Fruit fly (Drosophila melanogaster): ENCODE data around the gene CG10853.
A peak's percentile ranks its signal among the peaks of the same experiment; 100 is the strongest.

CG10853 gene

dm6 chr3L:3935567-3936207 is 12.0 kb upstream of the CG10853 start, which contains the start of gene Eip63F-1 (continued):
- TF ChIP-seq Bdp1 (GFP tag; optimal IDR thresholded peaks at IDR 0.05), result no peak
- TF ChIP-seq org-1 (GFP tag; optimal IDR thresholded peaks at IDR 0.05), result peak; percentile 55
- no peak for TF ChIP-seq pan (optimal IDR thresholded peaks at IDR 0.05)
- TF ChIP-seq pan (GFP tag; optimal IDR thresholded peaks at IDR 0.05 in 1 of 2, IDR thresholded peaks at IDR 0.05 in 1 of 2), result peak in 1 of 2 experiments; percentile 60
- no peak; the same call in 1 of the 2 replicates for TF ChIP-seq E2f2 (GFP tag; IDR thresholded peaks at IDR 0.05)
- no peak for TF ChIP-seq Antp (GFP tag; optimal IDR thresholded peaks at IDR 0.05)
- TF ChIP-seq CG3065 (GFP tag; optimal IDR thresholded peaks at IDR 0.05), result no peak
- TF ChIP-seq CG32772 (GFP tag; IDR thresholded peaks at IDR 0.05), result no peak
- TF ChIP-seq CG13424 (tag; optimal IDR thresholded peaks at IDR 0.05), result peak; percentile 74
- TF ChIP-seq CoRest (tag; optimal IDR thresholded peaks at IDR 0.05), result peak; percentile 83
- TF ChIP-seq Ravus (GFP tag; IDR thresholded peaks at IDR 0.05), result peak; percentile 12; the same call in 1 of the 2 replicates
- no peak for TF ChIP-seq dm (GFP tag; optimal IDR thresholded peaks at IDR 0.05)
- peak; percentile 35; the same call in 1 of the 2 replicates for TF ChIP-seq Ada2b (GFP tag; IDR thresholded peaks at IDR 0.05)
- no peak for TF ChIP-seq amos (GFP tag; IDR thresholded peaks at IDR 0.05; ENCODE audit: partially characterized antibody)
- TF ChIP-seq sima (GFP tag; optimal IDR thresholded peaks at IDR 0.05), result no peak
- TF ChIP-seq CG42726 (GFP tag; IDR thresholded peaks at IDR 0.05; ENCODE audit: partially characterized antibody), result no peak
- no peak for TF ChIP-seq H15 (GFP tag; IDR thresholded peaks at IDR 0.05)
- peak; percentile 13 for TF ChIP-seq psq (GFP tag; optimal IDR thresholded peaks at IDR 0.05)
- TF ChIP-seq toy (GFP tag; IDR thresholded peaks at IDR 0.05), result no peak
- peak; percentile 28 for TF ChIP-seq trem (tag; optimal IDR thresholded peaks at IDR 0.05)
- no peak for TF ChIP-seq CG4360 (GFP tag; IDR thresholded peaks at IDR 0.05)
- no peak for TF ChIP-seq CG13287 (GFP tag; IDR thresholded peaks at IDR 0.05; ENCODE audit: partially characterized antibody)
- no peak for TF ChIP-seq CG3726 (GFP tag; IDR thresholded peaks at IDR 0.05)
- TF ChIP-seq p53 (GFP tag; optimal IDR thresholded peaks at IDR 0.05), result no peak
- no peak for TF ChIP-seq CG2889 (GFP tag; IDR thresholded peaks at IDR 0.05)
- TF ChIP-seq ewg (GFP tag; optimal IDR thresholded peaks at IDR 0.05), result peak; percentile 32
- TF ChIP-seq row (GFP tag; IDR thresholded peaks at IDR 0.05), result peak; percentile 66
- no peak for TF ChIP-seq hth (optimal IDR thresholded peaks at IDR 0.05)
- no peak for TF ChIP-seq Stat92E (GFP tag; optimal IDR thresholded peaks at IDR 0.05)
- peak; percentile 81 for TF ChIP-seq scrt (GFP tag; optimal IDR thresholded peaks at IDR 0.05)
- 0 out of 3 replicates have a peak, but pooled peaks have one; percentile 13 for TF ChIP-seq ase (GFP tag; IDR thresholded peaks at IDR 0.05)
- no peak for TF ChIP-seq ro (GFP tag; IDR thresholded peaks at IDR 0.05)
- TF ChIP-seq dati (GFP tag; IDR thresholded peaks at IDR 0.05), result no peak
- peak; percentile 36 for TF ChIP-seq caup (GFP tag; optimal IDR thresholded peaks at IDR 0.05; ENCODE audit: severe bottlenecking)
- TF ChIP-seq CG2116 (GFP tag; optimal IDR thresholded peaks at IDR 0.05), result no peak
- TF ChIP-seq CG2199 (GFP tag; IDR thresholded peaks at IDR 0.05), result no peak
- peak; percentile 53 for TF ChIP-seq Hr3 (GFP tag; optimal IDR thresholded peaks at IDR 0.05)
- no peak for TF ChIP-seq eyg (GFP tag; optimal IDR thresholded peaks at IDR 0.05)
- peak; percentile 61 for TF ChIP-seq CG9932 (GFP tag; IDR thresholded peaks at IDR 0.05)
- TF ChIP-seq CG14050 (GFP tag; IDR thresholded peaks at IDR 0.05), result peak; percentile 54; the same call in 2 of the 3 replicates
- peak; percentile 8 for TF ChIP-seq gsb-n (tag; optimal IDR thresholded peaks at IDR 0.05)
- TF ChIP-seq CG8359 (GFP tag; optimal IDR thresholded peaks at IDR 0.05; ENCODE audit: borderline replicate concordance), result no peak
- TF ChIP-seq Ets97D (GFP tag; optimal IDR thresholded peaks at IDR 0.05), result no peak
- peak; percentile 63 for TF ChIP-seq sug (tag; optimal IDR thresholded peaks at IDR 0.05)
- no peak for TF ChIP-seq h (optimal IDR thresholded peaks at IDR 0.05)
- no peak for TF ChIP-seq CG17568 (GFP tag; optimal IDR thresholded peaks at IDR 0.05)
- 0 out of 3 replicates have a peak, but pooled peaks have one; percentile 10 for TF ChIP-seq CG7357 (GFP tag; IDR thresholded peaks at IDR 0.05)
- peak; percentile 60 for TF ChIP-seq Jarid2 (GFP tag; optimal IDR thresholded peaks at IDR 0.05)
- TF ChIP-seq fd64A (GFP tag; optimal IDR thresholded peaks at IDR 0.05), result no peak
- TF ChIP-seq CG10979 (tag; optimal IDR thresholded peaks at IDR 0.05), result peak; percentile 66
- peak; percentile 18 for TF ChIP-seq HLH54F (GFP tag; optimal IDR thresholded peaks at IDR 0.05)
